Fruit fly (Drosophila melanogaster) Kc167 (cell line): Measurements from ENCODE around the gene CG10581.

Experiments used
- Sin3A ChIP-seq: fragments of >200 bp; optimal IDR thresholded peaks from 2 replicates; lab custom pipeline; 2018; ENCODE audit warnings: missing external identifiers
- ttk ChIP-seq: sonication (Bioruptor generic); optimal IDR thresholded peaks from 2 replicates; lab custom pipeline; 2017; ENCODE audit warnings: missing external identifiers

DNA sequence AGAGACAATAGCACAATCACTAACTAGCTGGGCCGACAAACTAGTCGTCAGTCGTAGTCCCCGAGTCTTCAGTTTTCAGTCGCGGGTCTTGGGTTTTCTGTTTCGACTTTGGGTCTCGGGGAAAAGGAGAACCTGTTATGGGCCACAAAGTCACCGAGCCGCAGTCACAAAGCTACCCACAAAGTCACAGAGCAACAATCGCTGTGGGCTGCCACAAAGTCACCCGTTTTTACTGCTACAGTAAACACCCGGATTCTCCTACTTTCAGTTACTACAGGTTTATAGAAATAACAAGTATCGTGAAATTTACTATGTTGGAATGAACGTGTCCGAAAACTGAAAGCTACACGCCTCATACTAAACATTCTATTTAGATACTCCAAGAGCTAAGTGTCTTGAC is 10.2 kb downstream of the CG10581 start:
- no peak for TF ChIP-seq ttk (lab: Kevin White, UChicago)
- TF ChIP-seq Sin3A (lab: Kevin White, UChicago) = no peak
